Worm (Caenorhabditis elegans) whole organism, L1 larva: Measurements from ENCODE around the gene C06C6.9.

ENCODE experiments used
- C04F5.9 ChIP-seq: sonication (generic microtip); optimal IDR thresholded peaks from 2 replicates; lab custom pipeline; 2016; ENCODE audit warnings: missing genetic modification characterization, missing compliant biosample characterization
- C16A3.4 ChIP-seq: fragments of 150-350 bp; optimal IDR thresholded peaks from 2 replicates; lab custom pipeline; 2014; ENCODE audit warnings: missing biosample characterization, missing genetic modification characterization
- aha-1 ChIP-seq: fragments of 150-350 bp; optimal IDR thresholded peaks from 2 replicates; lab custom pipeline; 2014; ENCODE audit warnings: missing biosample characterization, missing genetic modification characterization
- alr-1 ChIP-seq: fragments of 200-800 bp; sonication (Bioruptor generic); optimal IDR thresholded peaks from 2 replicates; lab custom pipeline; 2018; ENCODE audit warnings: borderline replicate concordance, mild to moderate bottlenecking, missing genetic modification characterization, missing compliant biosample characterization
- ama-1 ChIP-seq: fragments of 150-350 bp; optimal IDR thresholded peaks from 2 replicates; lab custom pipeline; 2014
- dpl-1 ChIP-seq, 3 experiments: fragments of 150-350 bp in 2 of 3; sonication (generic microtip) in 1 of 3; optimal IDR thresholded peaks; 2 replicates each; lab custom pipeline; 2014 to 2017; ENCODE audit warnings: missing biosample characterization in 3 of 3, missing genetic modification characterization in 3 of 3, missing genetic modification reagents in 3 of 3
- efl-1 ChIP-seq, 4 experiments: fragments of 150-350 bp; optimal IDR thresholded peaks in 3 of 4; peaks in 1 of 4; 1 replicate in 1 of 4; 2 replicates in 3 of 4; lab custom pipeline; 2014; ENCODE audit warnings: missing biosample characterization in 2 of 4, missing genetic modification characterization in 2 of 4, missing genetic modification reagents in 2 of 4
- elt-2 ChIP-seq: sonication (generic microtip); optimal IDR thresholded peaks from 2 replicates; lab custom pipeline; 2016; ENCODE audit warnings: missing genetic modification characterization, mild to moderate bottlenecking, inconsistent platforms, missing compliant biosample characterization, missing genetic modification reagents
- elt-3 ChIP-seq, 6 experiments: fragments of 150-350 bp in 1 of 6; sonication (generic microtip); optimal IDR thresholded peaks; 2 replicates each; lab custom pipeline; 2017 to 2018; ENCODE audit warnings: missing biosample characterization in 6 of 6, missing genetic modification characterization in 6 of 6, inconsistent platforms in 1 of 6
- ets-5 ChIP-seq: fragments of 200-800 bp; sonication (Bioruptor generic); IDR thresholded peaks from 2 replicates; pipeline ENCODE4 v1.3.6; 2022; ENCODE audit warnings: missing genetic modification characterization, missing compliant biosample characterization
- fkh-8 ChIP-seq: sonication (generic microtip); optimal IDR thresholded peaks from 2 replicates; lab custom pipeline; 2016; ENCODE audit warnings: mild to moderate bottlenecking, missing genetic modification characterization, missing compliant biosample characterization
- grh-1 ChIP-seq: fragments of 200-800 bp; sonication (Bioruptor generic); IDR thresholded peaks from 2 replicates; pipeline ENCODE4 v1.3.6; 2022; ENCODE audit warnings: missing genetic modification reagents, missing genetic modification characterization, missing compliant biosample characterization
- hlh-4 ChIP-seq: sonication (generic microtip); optimal IDR thresholded peaks from 2 replicates; lab custom pipeline; 2016; ENCODE audit warnings: mild to moderate bottlenecking, missing genetic modification characterization, missing compliant biosample characterization
- hpl-2 ChIP-seq: fragments of 150-350 bp; optimal IDR thresholded peaks from 2 replicates; lab custom pipeline; 2014; ENCODE audit warnings: missing biosample characterization, missing genetic modification reagents, missing genetic modification characterization
- isw-1 ChIP-seq: fragments of 200-800 bp; sonication (Bioruptor generic); IDR thresholded peaks from 2 replicates; pipeline ENCODE4 v1.3.6; 2022; ENCODE audit warnings: missing genetic modification characterization, missing compliant biosample characterization
- lin-35 ChIP-seq, 2 experiments: fragments of 150-350 bp; optimal IDR thresholded peaks; 2 replicates each; lab custom pipeline; 2014; ENCODE audit warnings: missing biosample characterization in 2 of 2, missing genetic modification characterization in 2 of 2, missing genetic modification reagents in 2 of 2
- lin-39 ChIP-seq: fragments of 150-350 bp; optimal IDR thresholded peaks from 2 replicates; lab custom pipeline; 2014; ENCODE audit warnings: missing biosample characterization, missing genetic modification reagents, missing genetic modification characterization
- lsy-2 ChIP-seq, 2 experiments: fragments of 150-350 bp; optimal IDR thresholded peaks; 2 replicates each; lab custom pipeline; 2014; ENCODE audit warnings: missing biosample characterization in 2 of 2, missing genetic modification characterization in 2 of 2
- mab-9 ChIP-seq: fragments of 200-800 bp; sonication (Bioruptor generic); IDR thresholded peaks from 2 replicates; pipeline ENCODE4 v1.3.6; 2022; ENCODE audit warnings: missing genetic modification reagents, missing genetic modification characterization, missing compliant biosample characterization
- nhr-237 ChIP-seq: fragments of 150-350 bp; optimal IDR thresholded peaks from 2 replicates; lab custom pipeline; 2014; ENCODE audit warnings: missing biosample characterization, missing genetic modification characterization
- nhr-71 ChIP-seq: sonication (generic microtip); optimal IDR thresholded peaks from 2 replicates; lab custom pipeline; 2016; ENCODE audit warnings: mild to moderate bottlenecking, missing genetic modification characterization, moderate library complexity, missing compliant biosample characterization
- nhr-85 ChIP-seq: sonication (generic microtip); peaks from one replicate; lab custom pipeline; 2016; ENCODE audit warnings: missing genetic modification characterization, inconsistent platforms, missing compliant biosample characterization
- pqm-1 ChIP-seq: sonication (generic microtip); optimal IDR thresholded peaks from 3 replicates; lab custom pipeline; 2017; ENCODE audit warnings: missing biosample characterization, missing genetic modification characterization
- skn-1 ChIP-seq: fragments of 150-350 bp; optimal IDR thresholded peaks from 2 replicates; lab custom pipeline; 2014; ENCODE audit warnings: missing biosample characterization, missing genetic modification characterization
- snpc-4 ChIP-seq: fragments of 150-350 bp; optimal IDR thresholded peaks from 2 replicates; lab custom pipeline; 2014; ENCODE audit warnings: missing biosample characterization, missing genetic modification characterization
- snu-23 ChIP-seq: sonication (generic microtip); optimal IDR thresholded peaks from 2 replicates; lab custom pipeline; 2016; ENCODE audit warnings: missing genetic modification characterization, missing compliant biosample characterization
- sox-4 ChIP-seq: sonication (generic microtip); optimal IDR thresholded peaks from 2 replicates; lab custom pipeline; 2016; ENCODE audit warnings: missing genetic modification characterization, missing compliant biosample characterization
- tlp-1 ChIP-seq: fragments of 150-350 bp; optimal IDR thresholded peaks from 2 replicates; lab custom pipeline; 2014; ENCODE audit warnings: missing biosample characterization, missing genetic modification characterization
- unc-30 ChIP-seq: sonication (generic microtip); optimal IDR thresholded peaks from 2 replicates; lab custom pipeline; 2017; ENCODE audit warnings: missing biosample characterization, missing genetic modification characterization
- unc-62 ChIP-seq: fragments of 150-350 bp; optimal IDR thresholded peaks from 2 replicates; lab custom pipeline; 2014; ENCODE audit warnings: missing biosample characterization, missing genetic modification reagents, missing genetic modification characterization
- unc-86 ChIP-seq: sonication (generic microtip); optimal IDR thresholded peaks from 2 replicates; lab custom pipeline; 2016; ENCODE audit warnings: missing genetic modification characterization, missing compliant biosample characterization
- vab-15 ChIP-seq: sonication (generic microtip); optimal IDR thresholded peaks from 2 replicates; lab custom pipeline; 2017; ENCODE audit warnings: missing genotype, mild to moderate bottlenecking, missing genetic modification characterization, missing compliant biosample characterization
- zip-4 ChIP-seq: fragments of 200-800 bp; sonication (Bioruptor generic); optimal IDR thresholded peaks from 2 replicates; lab custom pipeline; 2018; ENCODE audit warnings: mild to moderate bottlenecking, missing genetic modification characterization, moderate library complexity, missing compliant biosample characterization

Gene C06C6.9

DNA sequence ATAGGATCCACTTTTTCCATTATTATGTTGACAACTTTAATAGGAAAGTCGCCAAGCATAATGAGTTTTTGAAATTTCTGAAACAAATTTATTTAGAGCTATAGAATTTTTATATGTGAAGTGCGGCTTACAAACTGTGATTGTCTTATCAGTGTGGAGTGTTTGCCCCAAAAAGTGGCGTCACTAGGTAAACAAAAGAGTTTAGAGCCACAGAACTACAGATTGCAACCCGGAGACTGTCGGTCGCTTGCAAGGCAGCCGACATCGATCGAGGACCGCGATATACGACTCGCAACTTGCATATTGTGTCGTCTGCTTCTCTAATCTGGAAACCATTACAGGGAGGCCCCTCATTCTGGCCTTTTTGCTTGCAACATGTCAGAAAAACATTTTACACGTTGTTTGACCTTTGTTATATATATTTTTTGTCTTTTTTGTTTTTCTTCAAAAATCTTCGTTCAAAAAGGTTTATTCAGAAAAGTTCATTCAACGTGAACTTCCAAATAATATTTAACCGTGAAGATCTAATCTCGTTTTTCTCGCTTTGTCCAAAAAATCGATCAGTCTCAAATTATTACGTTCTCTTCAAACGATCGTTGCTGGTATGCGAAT, 13.7 kb downstream of the C06C6.9 start, which contains the start of the genes fbxa-99 and F36G9.13:
Gene fbxa-99 (minus strand): TSS at position 122 of the 612 bp plus-strand sequence.
Gene F36G9.13 (plus strand): TSS at position 562 of the 612 bp plus-strand sequence.
- TF ChIP-seq nhr-237 (no peak), hlh-4 (tag; lab: Kevin White, UChicago) (no peak), ets-5 (no peak), snpc-4 (tag; lab: Kevin White, UChicago) (peak; percentile 67), lin-35 (GFP tag; optimal IDR thresholded peaks at IDR 0.05; lab: Kevin White, UChicago) (peak in 1 of 2 experiments; percentile 12), zip-4 (GFP tag; lab: Kevin White, UChicago) (no peak), elt-2 (tag; lab: Kevin White, UChicago) (peak; percentile 72), elt-3 (tag; optimal IDR thresholded peaks at IDR 0.05; lab: Kevin White, UChicago) (no peak)

DNA sequence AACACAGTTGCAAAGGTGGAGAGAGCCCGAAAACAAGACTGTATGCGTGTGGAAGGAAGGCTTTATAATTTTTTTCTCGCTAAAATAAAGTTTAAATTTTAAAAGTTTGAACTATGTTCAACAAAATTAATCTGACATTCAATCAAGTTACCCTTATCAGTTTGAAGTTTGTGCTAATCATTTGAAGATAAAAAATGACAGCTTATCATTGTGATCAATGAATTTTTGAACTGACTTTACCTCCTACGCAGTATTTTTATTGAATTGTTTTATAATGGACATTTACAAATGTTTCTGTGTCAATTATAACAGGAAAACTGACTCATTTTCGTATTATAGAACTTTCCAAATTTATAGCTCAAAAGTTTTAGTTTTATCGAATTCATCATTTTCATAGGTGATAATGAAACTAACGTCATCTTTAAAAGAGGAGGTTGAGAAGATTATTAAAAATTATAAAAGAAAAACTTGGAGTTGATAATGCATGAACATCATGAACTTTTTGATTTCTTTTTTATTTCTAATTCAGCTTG, 18.3 kb downstream of the C06C6.9 start, which contains the start of gene oac-20:
Gene oac-20 (plus strand): TSS at position 483 of the 533 bp plus-strand sequence.
- TF ChIP-seq C16A3.4 = no peak
- peak; percentile 84 for TF ChIP-seq elt-2 (tag; lab: Kevin White, UChicago)
- no peak for TF ChIP-seq pqm-1 (tag; lab: Kevin White, UChicago)
- TF ChIP-seq, all 84 proteins: peak for 1

DNA sequence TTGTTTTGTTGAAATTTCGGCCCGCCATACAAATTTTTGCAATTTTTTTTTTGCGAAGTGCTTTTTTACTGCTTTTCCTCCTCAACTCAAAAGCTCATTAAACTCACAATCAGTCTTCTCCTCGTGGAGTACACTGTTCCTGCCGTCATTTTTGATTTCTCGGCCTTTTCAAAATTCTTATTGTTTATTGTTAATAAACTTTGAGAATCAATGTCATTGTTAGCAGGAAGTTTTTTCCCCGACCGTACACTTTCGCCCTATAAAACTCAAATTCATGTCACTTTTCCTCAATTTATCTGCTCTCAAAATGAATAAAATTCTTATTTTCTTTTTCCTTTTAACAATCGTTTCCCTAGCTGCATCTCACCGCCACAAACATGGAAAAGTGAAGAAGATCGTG, 20.7 kb downstream of the C06C6.9 start, which contains the start of gene clec-232:
Gene clec-232 (plus strand): TSS at position 301 of the 400 bp plus-strand sequence.
- TF ChIP-seq unc-30 (tag; lab: Kevin White, UChicago) (no peak), unc-86 (tag; lab: Kevin White, UChicago) (no peak), ama-1 (lab: Kevin White, UChicago) (no peak), skn-1 (no peak), nhr-71 (tag; lab: Kevin White, UChicago) (no peak), unc-62 (no peak), fkh-8 (no peak), isw-1 (GFP tag; lab: Robert Waterston, UW) (no peak), lsy-2 (tag; optimal IDR thresholded peaks at IDR 0.05; lab: Kevin White, UChicago) (no peak), sox-4 (no peak), hlh-4 (tag; lab: Kevin White, UChicago) (no peak), alr-1 (tag; lab: Kevin White, UChicago) (no peak), ets-5 (no peak), C04F5.9 (tag; lab: Kevin White, UChicago) (no peak), tlp-1 (tag; lab: Kevin White, UChicago) (no peak), vab-15 (tag; lab: Kevin White, UChicago) (no peak), aha-1 (tag; lab: Kevin White, UChicago) (no peak), hpl-2 (GFP tag; lab: Kevin White, UChicago) (no peak)
- TF ChIP-seq, all 84 proteins: peak for 0

DNA sequence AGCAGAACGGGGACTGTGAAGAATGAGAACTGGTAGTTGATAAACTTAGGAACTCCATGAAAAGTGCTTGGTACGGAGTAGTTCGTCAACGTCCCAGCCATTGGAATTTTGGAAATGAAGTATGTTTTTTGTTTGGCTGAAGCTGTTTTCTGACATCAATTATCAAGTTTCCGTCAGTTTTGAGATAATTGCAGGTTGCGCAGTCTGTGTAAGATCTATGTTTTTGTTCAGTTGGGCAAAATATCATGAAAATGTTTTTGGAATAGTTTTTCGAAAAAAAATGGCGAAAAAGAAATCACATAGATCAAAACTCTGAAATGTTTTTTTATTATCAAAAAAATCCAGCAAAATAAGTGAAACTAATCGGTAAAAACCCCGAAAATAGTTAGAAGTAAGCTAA, 21.7 kb downstream of the C06C6.9 start, which contains the start of gene sru-22:
Gene sru-22 (minus strand): TSS at position 101 of the 400 bp plus-strand sequence.
- TF ChIP-seq dpl-1 (GFP tag; optimal IDR thresholded peaks at IDR 0.05; lab: Kevin White, UChicago) (no peak), efl-1 (optimal IDR thresholded peaks at IDR 0.05; lab: Kevin White, UChicago) (no peak), efl-1 (GFP tag; optimal IDR thresholded peaks at IDR 0.05 in 1 of 2; lab: Kevin White, UChicago) (peak in 1 of 2 experiments; percentile 7)

DNA sequence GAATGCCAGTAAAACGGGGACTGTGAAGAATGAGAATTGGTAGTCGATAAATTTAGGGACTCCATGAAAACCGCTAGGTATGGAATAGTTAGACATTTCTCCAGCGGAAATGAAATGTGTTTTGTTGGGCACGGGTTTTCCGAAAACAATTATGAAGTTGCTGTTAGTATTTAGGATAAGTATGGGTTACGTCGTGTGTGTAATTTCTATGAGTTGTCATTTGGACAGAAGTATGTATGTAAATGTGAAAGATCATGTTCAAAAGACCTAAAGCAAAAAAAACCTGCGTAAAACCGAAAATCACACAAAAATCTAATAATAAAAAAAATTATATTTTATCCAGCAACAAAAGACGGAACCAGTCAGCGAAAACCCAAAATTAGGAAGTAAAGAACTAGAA, 24.1 kb downstream of the C06C6.9 start, which contains the start of gene sru-23:
Gene sru-23 (minus strand): TSS at position 101 of the 400 bp plus-strand sequence.
- no peak for TF ChIP-seq grh-1 (GFP tag; lab: Robert Waterston, UW)
- TF ChIP-seq snu-23 (GFP tag; lab: Kevin White, UChicago) = no peak
- no peak for TF ChIP-seq pqm-1 (tag; lab: Kevin White, UChicago)
- no peak for TF ChIP-seq mab-9 (GFP tag; lab: Robert Waterston, UW)
- TF ChIP-seq lin-39 = no peak
- no peak for TF ChIP-seq nhr-85
